Fruit fly (Drosophila melanogaster): ENCODE data around the gene Atg4a.
A peak's percentile ranks its signal among the peaks of the same experiment; 100 is the strongest.

Atg4a gene

DNA sequence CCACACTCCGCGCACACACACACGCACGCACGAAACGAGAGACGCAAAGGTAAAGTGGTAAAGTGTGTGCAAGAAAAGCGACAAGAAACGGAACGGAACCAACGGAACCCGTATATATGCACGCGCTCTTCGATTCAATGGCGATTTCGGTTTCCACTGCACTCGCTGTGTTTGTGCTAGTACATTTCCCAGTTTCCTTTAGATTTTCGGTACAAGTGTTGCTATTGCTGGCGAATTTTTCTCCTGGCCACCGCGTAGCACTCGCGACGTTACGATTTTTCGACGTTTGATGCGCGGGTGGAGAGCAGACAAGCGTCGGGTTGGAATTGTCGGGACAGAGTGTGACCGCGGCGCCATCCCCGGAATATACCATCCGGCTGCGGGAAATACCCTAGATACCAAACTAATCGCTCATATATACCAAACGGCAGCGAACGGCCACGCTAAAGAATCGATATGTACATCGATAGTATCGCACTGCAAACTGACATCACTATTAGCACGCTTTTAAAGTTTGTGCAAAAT, 3.2 kb upstream of the Atg4a start, which contains the start of the genes S and ast (continued):
- TF ChIP-seq CG8388 (GFP tag; optimal IDR thresholded peaks at IDR 0.05) (no peak), CG14014 (GFP tag; IDR thresholded peaks at IDR 0.05) (0 out of 2 replicates have a peak, but pooled peaks have one; percentile 26), CG17802 (tag; optimal IDR thresholded peaks at IDR 0.05) (no peak), cwo (GFP tag; optimal IDR thresholded peaks at IDR 0.05) (no peak), CG4854 (GFP tag; optimal IDR thresholded peaks at IDR 0.05) (no peak), CG4707 (GFP tag; optimal IDR thresholded peaks at IDR 0.05) (peak; percentile 12), klu (GFP tag; IDR thresholded peaks at IDR 0.05) (peak; percentile 40; the same call in 1 of the 2 replicates), tio (GFP tag; optimal IDR thresholded peaks at IDR 0.05) (no peak), Ssrp (tag; optimal IDR thresholded peaks at IDR 0.05) (no peak), CG3726 (GFP tag; IDR thresholded peaks at IDR 0.05) (no peak), kay (GFP tag; optimal IDR thresholded peaks at IDR 0.05) (no peak), Poxn (GFP tag; IDR thresholded peaks at IDR 0.05) (no peak), CG12659 (GFP tag; optimal IDR thresholded peaks at IDR 0.05) (peak; percentile 85), Oli (tag; optimal IDR thresholded peaks at IDR 0.05) (no peak), Dp (GFP tag; optimal IDR thresholded peaks at IDR 0.05) (peak; percentile 65), esg (GFP tag; conservative IDR thresholded peaks at IDR 0.05) (no peak), rib (GFP tag; IDR thresholded peaks at IDR 0.05) (peak; percentile 59; the same call in 1 of the 2 replicates), run (tag; optimal IDR thresholded peaks at IDR 0.05) (no peak), salm (tag; optimal IDR thresholded peaks at IDR 0.05) (no peak), CTCF (GFP tag; optimal IDR thresholded peaks at IDR 0.05) (no peak), odd (GFP tag; optimal IDR thresholded peaks at IDR 0.05) (no peak), CG6654 (GFP tag; optimal IDR thresholded peaks at IDR 0.05) (no peak), CG2712 (tag; optimal IDR thresholded peaks at IDR 0.05) (peak; percentile 59), caup (GFP tag; optimal IDR thresholded peaks at IDR 0.05; ENCODE audit: severe bottlenecking) (peak; percentile 3), CG7963 (GFP tag; IDR thresholded peaks at IDR 0.05; ENCODE audit: partially characterized antibody) (peak; percentile 92), CG9817 (tag; optimal IDR thresholded peaks at IDR 0.05) (peak; percentile 18), CG15269 (tag; optimal IDR thresholded peaks at IDR 0.05) (no peak), sqz (GFP tag; optimal IDR thresholded peaks at IDR 0.05) (no peak), Dll (GFP tag; IDR thresholded peaks at IDR 0.05; ENCODE audit: partially characterized antibody) (peak; percentile 94), Elba2 (GFP tag; optimal IDR thresholded peaks at IDR 0.05) (no peak), dmrt11E (tag; optimal IDR thresholded peaks at IDR 0.05) (peak; percentile 2), Fer3 (tag; optimal IDR thresholded peaks at IDR 0.05) (no peak), NC2α (GFP tag; optimal IDR thresholded peaks at IDR 0.05) (no peak), Meics (GFP tag; optimal IDR thresholded peaks at IDR 0.05) (peak; percentile 45), jumu (GFP tag; optimal IDR thresholded peaks at IDR 0.05) (peak; percentile 33), BtbVII (GFP tag; optimal IDR thresholded peaks at IDR 0.05) (peak; percentile 33), sens-2 (GFP tag; IDR thresholded peaks at IDR 0.05) (no peak), Dek (tag; optimal IDR thresholded peaks at IDR 0.05) (no peak), CG13123 (GFP tag; optimal IDR thresholded peaks at IDR 0.05) (no peak), CG14965 (GFP tag; optimal IDR thresholded peaks at IDR 0.05; ENCODE audit: borderline replicate concordance) (no peak), CG8281 (tag; optimal IDR thresholded peaks at IDR 0.05) (no peak), CG10959 (GFP tag; IDR thresholded peaks at IDR 0.05) (no peak), CkIIα-i1 (GFP tag; IDR thresholded peaks at IDR 0.05) (no peak), pzg (GFP tag; optimal IDR thresholded peaks at IDR 0.05) (peak; percentile 100), sc (optimal IDR thresholded peaks at IDR 0.05) (no peak), sc (GFP tag; optimal IDR thresholded peaks at IDR 0.05) (no peak), CG10147 (GFP tag; optimal IDR thresholded peaks at IDR 0.05) (no peak), CG7745 (tag; optimal IDR thresholded peaks at IDR 0.05) (no peak), Camta (GFP tag; optimal IDR thresholded peaks at IDR 0.05) (peak; percentile 48), sr (GFP tag; IDR thresholded peaks at IDR 0.05) (0 out of 3 replicates have a peak, but pooled peaks have one; percentile 13)

All from whole organism, embryonic.